Worm (Caenorhabditis elegans) whole organism, L4 larva: ENCODE data around the gene F13E9.5.

Source experiments
- dmd-6 ChIP-seq: fragments of 200-800 bp; sonication (Bioruptor generic); IDR thresholded peaks from 2 replicates; pipeline ENCODE4 v1.3.6; 2022; ENCODE audit warnings: missing genetic modification reagents, missing genetic modification characterization, missing compliant biosample characterization
- gei-8 ChIP-seq: fragments of 200-800 bp; sonication (Bioruptor generic); optimal IDR thresholded peaks from 2 replicates; lab custom pipeline; 2018; ENCODE audit warnings: mild to moderate bottlenecking, missing genetic modification characterization, missing compliant biosample characterization
- nhr-237 ChIP-seq: sonication (generic microtip); optimal IDR thresholded peaks from 2 replicates; lab custom pipeline; 2017; ENCODE audit warnings: missing biosample characterization, missing genetic modification characterization
- unc-39 ChIP-seq: sonication (generic microtip); optimal IDR thresholded peaks from 2 replicates; lab custom pipeline; 2017; ENCODE audit warnings: missing biosample characterization, missing genetic modification characterization
- unc-62 ChIP-seq, 3 experiments: fragments of 150-350 bp in 1 of 3; sonication (generic microtip); optimal IDR thresholded peaks in 2 of 3; peaks in 1 of 3; 1 replicate in 1 of 3; 2 replicates in 2 of 3; lab custom pipeline; 2014 to 2017; ENCODE audit warnings: missing biosample characterization in 3 of 3, missing genetic modification characterization in 3 of 3, missing genetic modification reagents in 3 of 3, missing genotype in 1 of 3
- ztf-7 ChIP-seq: fragments of 150-350 bp; optimal IDR thresholded peaks from 2 replicates; lab custom pipeline; 2014; ENCODE audit warnings: missing biosample characterization, missing genetic modification characterization

ce11 chrIV:10919770-10920169 is 35.6 kb upstream of the F13E9.5 start, which contains the start of gene rbr-2:
- TF ChIP-seq dmd-6 (GFP tag; lab: Robert Waterston, UW) (no peak), unc-39 (no peak), ztf-7 (tag; lab: Kevin White, UChicago) (no peak), nhr-237 (tag; lab: Kevin White, UChicago) (no peak), unc-62 (GFP tag; optimal IDR thresholded peaks at IDR 0.05 in 1 of 2; lab: Kevin White, UChicago) (no peak), unc-62 (tag; optimal IDR thresholded peaks at IDR 0.05; lab: Kevin White, UChicago) (no peak), gei-8 (GFP tag; lab: Kevin White, UChicago) (no peak)
